Worm (Caenorhabditis elegans): ENCODE data around the gene C16A11.10.

DNA sequence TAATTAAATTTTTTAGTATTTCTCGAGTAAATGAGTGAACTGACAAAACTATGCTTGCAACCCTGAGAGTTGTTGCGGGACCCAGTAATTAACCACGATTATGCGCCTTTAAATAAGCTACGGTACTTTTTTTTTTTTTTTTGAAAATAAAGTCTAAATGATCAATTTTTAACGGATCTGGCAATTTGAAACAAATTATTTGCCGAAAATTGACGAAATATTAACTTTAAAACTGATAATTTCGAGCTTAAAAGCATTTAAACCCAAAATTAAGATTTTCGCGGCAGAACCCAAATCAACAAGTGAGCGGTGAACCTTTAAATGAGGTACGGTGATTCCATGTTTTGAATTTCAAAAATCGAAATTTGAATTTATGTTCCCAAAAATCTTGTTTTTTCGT, 8.7 kb upstream of the C16A11.10 start:
- TF ChIP-seq hmg-4 (GFP tag; optimal IDR thresholded peaks at IDR 0.05) (no peak), ama-1 (optimal IDR thresholded peaks at IDR 0.05) (no peak), sea-1 (GFP tag; conservative IDR thresholded peaks at IDR 0.05) (no peak), flt-1 (GFP tag; IDR thresholded peaks at IDR 0.05) (no peak), tbx-11 (GFP tag; IDR thresholded peaks at IDR 0.05) (no peak), scrt-1 (GFP tag; IDR thresholded peaks at IDR 0.05) (no peak), pes-1 (GFP tag; IDR thresholded peaks at IDR 0.05) (no peak), hnd-1 (tag; optimal IDR thresholded peaks at IDR 0.05) (no peak), tra-4 (tag; optimal IDR thresholded peaks at IDR 0.05) (no peak), tbx-37 (GFP tag; conservative IDR thresholded peaks at IDR 0.05) (no peak), aly-1 (tag; optimal IDR thresholded peaks at IDR 0.05) (no peak), ceh-36 (tag; optimal IDR thresholded peaks at IDR 0.05) (no peak), F13C5.2 (tag; optimal IDR thresholded peaks at IDR 0.05) (no peak)

Data from whole organism, early embryonic.